Fruit fly (Drosophila melanogaster) whole organism, embryonic: ENCODE measurements around the gene CG5853.

Source experiments
- Atf6 ChIP-seq: fragments of 200-800 bp; sonication (Bioruptor generic); IDR thresholded peaks from 2 replicates; pipeline ENCODE4 v1.3.6; 2022; ENCODE audit warnings: missing biosample characterization, missing genetic modification characterization
- BEAF-32 ChIP-seq: fragments of 200-800 bp; sonication (Bioruptor generic); optimal IDR thresholded peaks from 3 replicates; lab custom pipeline; 2017; ENCODE audit warnings: missing biosample characterization, missing genetic modification characterization, mild to moderate bottlenecking, moderate library complexity, missing genetic modification reagents
- Bdp1 ChIP-seq: fragments of 200-800 bp; sonication (Bioruptor generic); optimal IDR thresholded peaks from 3 replicates; lab custom pipeline; 2016; ENCODE audit warnings: missing biosample characterization, missing genetic modification characterization
- BtbVII ChIP-seq: fragments of 200-800 bp; sonication (Bioruptor generic); optimal IDR thresholded peaks from 3 replicates; lab custom pipeline; 2017; ENCODE audit warnings: missing biosample characterization, mild to moderate bottlenecking, missing genetic modification characterization
- CG10321 ChIP-seq: fragments of 200-800 bp; sonication (Bioruptor generic); IDR thresholded peaks from 2 replicates; pipeline ENCODE4 v1.3.6; 2022; ENCODE audit warnings: missing biosample characterization, missing genetic modification characterization
- CG10462 ChIP-seq: fragments of 200-800 bp; sonication (Bioruptor generic); optimal IDR thresholded peaks from 2 replicates; lab custom pipeline; 2016; ENCODE audit warnings: missing biosample characterization, missing genetic modification characterization
- CG11504 ChIP-seq: fragments of 200-800 bp; sonication (Bioruptor generic); optimal IDR thresholded peaks from 3 replicates; lab custom pipeline; 2019; ENCODE audit warnings: missing biosample characterization, mild to moderate bottlenecking, missing genetic modification characterization, moderate library complexity
- CG11560 ChIP-seq: fragments of 200-800 bp; sonication (Bioruptor generic); IDR thresholded peaks from 3 replicates; pipeline ENCODE4 v1.3.6; 2022; ENCODE audit warnings: missing biosample characterization, missing genetic modification characterization
- CG11723 ChIP-seq: fragments of 200-800 bp; sonication (Bioruptor generic); optimal IDR thresholded peaks from 2 replicates; lab custom pipeline; 2017; ENCODE audit warnings: missing biosample characterization, mild to moderate bottlenecking, missing genetic modification characterization
- CG12219 ChIP-seq: fragments of 200-800 bp; sonication (Bioruptor generic); optimal IDR thresholded peaks from 3 replicates; lab custom pipeline; 2018; ENCODE audit warnings: missing biosample characterization, mild to moderate bottlenecking, missing genetic modification characterization
- CG13287 ChIP-seq: fragments of 200-800 bp; sonication (Bioruptor generic); IDR thresholded peaks from 2 replicates; pipeline ENCODE4 v1.3.6; 2022; ENCODE audit warnings: missing biosample characterization, missing genetic modification characterization; ENCODE audit not compliant: partially characterized antibody
- CG14014 ChIP-seq: fragments of 200-800 bp; sonication (Bioruptor generic); IDR thresholded peaks from 2 replicates; pipeline ENCODE4 v1.3.6; 2022; ENCODE audit warnings: missing biosample characterization, missing genetic modification characterization
- CG14860 ChIP-seq: fragments of 200-800 bp; sonication (Bioruptor generic); IDR thresholded peaks from 3 replicates; pipeline ENCODE4 v1.3.6; 2022; ENCODE audit warnings: missing biosample characterization, missing genetic modification characterization; ENCODE audit not compliant: partially characterized antibody
- CG15479 ChIP-seq: fragments of 200-800 bp; sonication (Bioruptor generic); optimal IDR thresholded peaks from 3 replicates; lab custom pipeline; 2019; ENCODE audit warnings: missing biosample characterization, mild to moderate bottlenecking, missing genetic modification characterization, moderate library complexity
- CG16779 ChIP-seq: fragments of 200-800 bp; sonication (Bioruptor generic); IDR thresholded peaks from 2 replicates; pipeline ENCODE4 v1.3.6; 2022; ENCODE audit warnings: missing biosample characterization, missing genetic modification characterization
- CG17385 ChIP-seq: fragments of 200-800 bp; sonication (Bioruptor generic); optimal IDR thresholded peaks from 3 replicates; lab custom pipeline; 2018; ENCODE audit warnings: missing biosample characterization, mild to moderate bottlenecking, missing genetic modification characterization
- CG2875 ChIP-seq: fragments of 200-800 bp; sonication (Bioruptor generic); optimal IDR thresholded peaks from 2 replicates; lab custom pipeline; 2017; ENCODE audit warnings: missing biosample characterization, mild to moderate bottlenecking, missing genetic modification characterization, missing genetic modification reagents
- CG2889 ChIP-seq: fragments of 200-800 bp; sonication (Bioruptor generic); IDR thresholded peaks from 3 replicates; pipeline ENCODE4 v1.3.6; 2022; ENCODE audit warnings: missing biosample characterization, missing genetic modification characterization
- CG30431 ChIP-seq: fragments of 200-800 bp; sonication (Bioruptor generic); optimal IDR thresholded peaks from 2 replicates; lab custom pipeline; 2017; ENCODE audit warnings: missing biosample characterization, missing genetic modification characterization
- CG4328 ChIP-seq: fragments of 200-800 bp; sonication (Bioruptor generic); optimal IDR thresholded peaks from 3 replicates; lab custom pipeline; 2017; ENCODE audit warnings: missing biosample characterization, missing genetic modification reagents, missing genetic modification characterization
- CG7556 ChIP-seq: fragments of 200-800 bp; sonication (Bioruptor generic); optimal IDR thresholded peaks from 2 replicates; lab custom pipeline; 2017; ENCODE audit warnings: missing biosample characterization, mild to moderate bottlenecking, missing genetic modification characterization
- CG8388 ChIP-seq: fragments of 200-800 bp; sonication (Bioruptor generic); optimal IDR thresholded peaks from 2 replicates; lab custom pipeline; 2019; ENCODE audit warnings: missing biosample characterization, mild to moderate bottlenecking, missing genetic modification characterization, moderate library complexity
- CHES-1-like ChIP-seq: fragments of 200-800 bp; sonication (Bioruptor generic); optimal IDR thresholded peaks from 2 replicates; lab custom pipeline; 2016; ENCODE audit warnings: missing biosample characterization, missing genetic modification characterization
- Dad ChIP-seq: fragments of 200-800 bp; sonication (Bioruptor generic); optimal IDR thresholded peaks from 3 replicates; lab custom pipeline; 2016; ENCODE audit warnings: missing biosample characterization, missing genetic modification characterization
- Dref ChIP-seq: fragments of 200-800 bp; sonication (Bioruptor generic); IDR thresholded peaks from 2 replicates; pipeline ENCODE4 v1.3.6; 2022; ENCODE audit warnings: missing biosample characterization, missing genetic modification characterization
- H15 ChIP-seq: fragments of 200-800 bp; sonication (Bioruptor generic); IDR thresholded peaks from 3 replicates; pipeline ENCODE4 v1.3.6; 2022; ENCODE audit warnings: missing biosample characterization, missing genetic modification characterization
- HHEX ChIP-seq: fragments of 200-800 bp; sonication (Bioruptor generic); optimal IDR thresholded peaks from 3 replicates; lab custom pipeline; 2017; ENCODE audit warnings: missing biosample characterization, mild to moderate bottlenecking, missing genetic modification characterization, missing genetic modification reagents
- Hr3 ChIP-seq: fragments of 200-800 bp; sonication (Bioruptor generic); optimal IDR thresholded peaks from 3 replicates; lab custom pipeline; 2016; ENCODE audit warnings: missing biosample characterization, missing genetic modification characterization
- Hr39 ChIP-seq: fragments of >200 bp; optimal IDR thresholded peaks from 2 replicates; lab custom pipeline; 2017
- Hr78 ChIP-seq, 2 experiments: fragments of 200-800 bp in 1 of 2; fragments of >200 bp in 1 of 2; sonication (Bioruptor generic) in 1 of 2; optimal IDR thresholded peaks; 2 replicates each; lab custom pipeline; 2017 to 2019; ENCODE audit warnings: missing biosample characterization in 2 of 2, missing genetic modification characterization in 2 of 2, mild to moderate bottlenecking in 1 of 2, moderate library complexity in 1 of 2
- Lhr ChIP-seq: fragments of 200-800 bp; sonication (Bioruptor generic); optimal IDR thresholded peaks from 3 replicates; lab custom pipeline; 2017; ENCODE audit warnings: mild to moderate bottlenecking, missing biosample characterization, missing genetic modification reagents, missing genetic modification characterization
- MBD-R2 ChIP-seq: fragments of 200-800 bp; sonication (Bioruptor generic); IDR thresholded peaks from 2 replicates; pipeline ENCODE4 v1.3.6; 2022; ENCODE audit warnings: missing biosample characterization, missing genetic modification characterization
- MESR4 ChIP-seq: fragments of 200-800 bp; sonication (Bioruptor generic); optimal IDR thresholded peaks from 2 replicates; lab custom pipeline; 2018; ENCODE audit warnings: missing biosample characterization, mild to moderate bottlenecking, missing genetic modification characterization, moderate library complexity
- Mad ChIP-seq: fragments of 200-800 bp; sonication (Bioruptor generic); optimal IDR thresholded peaks from 2 replicates; lab custom pipeline; 2016; ENCODE audit warnings: missing biosample characterization, missing genetic modification characterization
- Nf-YA ChIP-seq: fragments of 200-800 bp; sonication (Bioruptor generic); IDR thresholded peaks from 2 replicates; pipeline ENCODE4 v1.3.6; 2022; ENCODE audit warnings: missing biosample characterization, missing genetic modification characterization
- Scr ChIP-seq: fragments of 200-800 bp; sonication (Bioruptor generic); IDR thresholded peaks from 2 replicates; pipeline ENCODE4 v1.3.6; 2022; ENCODE audit warnings: missing biosample characterization, missing genetic modification characterization; ENCODE audit not compliant: partially characterized antibody
- crc ChIP-seq: fragments of 200-800 bp; sonication (Bioruptor generic); optimal IDR thresholded peaks from 2 replicates; lab custom pipeline; 2016; ENCODE audit warnings: missing biosample characterization, missing genetic modification characterization
- cwo ChIP-seq: fragments of 200-800 bp; sonication (Bioruptor generic); optimal IDR thresholded peaks from 3 replicates; lab custom pipeline; 2017; ENCODE audit warnings: missing biosample characterization, missing genetic modification characterization, mild to moderate bottlenecking, moderate library complexity, missing genetic modification reagents
- dati ChIP-seq: fragments of 200-800 bp; sonication (Bioruptor generic); IDR thresholded peaks from 2 replicates; pipeline ENCODE4 v1.3.6; 2022; ENCODE audit warnings: missing biosample characterization, missing genetic modification characterization
- grau ChIP-seq: fragments of 200-800 bp; optimal IDR thresholded peaks from 3 replicates; lab custom pipeline; 2019; ENCODE audit warnings: missing biosample characterization, mild to moderate bottlenecking, missing genetic modification characterization, moderate library complexity
- hth ChIP-seq: fragments of >200 bp; optimal IDR thresholded peaks from 2 replicates; lab custom pipeline; 2017; ENCODE audit warnings: inconsistent platforms
- kah ChIP-seq: fragments of 200-800 bp; sonication (Bioruptor generic); optimal IDR thresholded peaks from 2 replicates; lab custom pipeline; 2018; ENCODE audit warnings: missing biosample characterization, mild to moderate bottlenecking, missing genetic modification characterization
- luna ChIP-seq: fragments of 200-800 bp; sonication (Bioruptor generic); optimal IDR thresholded peaks from 2 replicates; lab custom pipeline; 2016; ENCODE audit warnings: missing biosample characterization, missing genetic modification characterization
- mam ChIP-seq: fragments of 200-800 bp; sonication (Bioruptor generic); optimal IDR thresholded peaks from 3 replicates; lab custom pipeline; 2016; ENCODE audit warnings: missing biosample characterization, missing genetic modification characterization
- odd ChIP-seq: fragments of 200-800 bp; sonication (Bioruptor generic); optimal IDR thresholded peaks from 2 replicates; lab custom pipeline; 2017; ENCODE audit warnings: missing biosample characterization, mild to moderate bottlenecking, missing genetic modification characterization
- pan ChIP-seq, 4 experiments: fragments of >200 bp in 3 of 4; fragments of 200-800 bp in 1 of 4; sonication (Bioruptor generic) in 1 of 4; optimal IDR thresholded peaks in 3 of 4; IDR thresholded peaks in 1 of 4; 2 replicates each; pipeline versions ENCODE4 v1.3.6 to Lab custom; 2017 to 2022; ENCODE audit warnings: missing biosample characterization in 2 of 4, missing genetic modification characterization in 2 of 4, mixed read lengths in 1 of 4
- pho ChIP-seq: fragments of 200-800 bp; sonication (Bioruptor generic); optimal IDR thresholded peaks from 2 replicates; lab custom pipeline; 2016; ENCODE audit warnings: missing biosample characterization, missing genetic modification characterization
- ranshi ChIP-seq: fragments of 200-800 bp; sonication (Bioruptor generic); IDR thresholded peaks from 2 replicates; pipeline ENCODE4 v1.3.6; 2022; ENCODE audit warnings: missing biosample characterization, missing genetic modification characterization
- sim ChIP-seq: fragments of 200-800 bp; sonication (Bioruptor generic); IDR thresholded peaks from 2 replicates; pipeline ENCODE4 v1.3.6; 2022; ENCODE audit warnings: missing biosample characterization, missing genetic modification characterization
- so ChIP-seq: fragments of 200-800 bp; sonication (Bioruptor generic); IDR thresholded peaks from 3 replicates; pipeline ENCODE4 v1.3.6; 2022; ENCODE audit warnings: missing biosample characterization, missing genetic modification characterization
- tin ChIP-seq: fragments of 200-800 bp; sonication (Bioruptor generic); optimal IDR thresholded peaks from 3 replicates; lab custom pipeline; 2016; ENCODE audit warnings: missing biosample characterization, missing genetic modification characterization

The CG5853 gene

dm6 chr2L:9894871-9895364 is 52.5 kb downstream of the CG5853 start, which contains the start of gene Bka (continued):
- TF ChIP-seq CG14860 (GFP tag; lab: Robert Waterston, UW) (peak; percentile 98), Lhr (GFP tag; lab: Kevin White, UChicago) (peak; percentile 70), CG17385 (GFP tag; lab: Kevin White, UChicago) (peak; percentile 79), Hr39 (no peak), Bdp1 (GFP tag; lab: Kevin White, UChicago) (no peak), pho (GFP tag; lab: Kevin White, UChicago) (peak; percentile 20), Hr3 (GFP tag; lab: Kevin White, UChicago) (no peak), CG13287 (GFP tag; lab: Robert Waterston, UW) (peak; percentile 99), kah (GFP tag; lab: Kevin White, UChicago) (peak; percentile 45), Dref (GFP tag; lab: Robert Waterston, UW) (peak; percentile 86), Mad (GFP tag; lab: Kevin White, UChicago) (peak; percentile 15), CG2889 (GFP tag; lab: Robert Waterston, UW) (no peak), Nf-YA (no peak), tin (no peak), mam (GFP tag; lab: Kevin White, UChicago) (no peak), crc (GFP tag; lab: Kevin White, UChicago) (no peak), CG11723 (GFP tag; lab: Kevin White, UChicago) (no peak), odd (GFP tag; lab: Kevin White, UChicago) (peak; percentile 73), Scr (GFP tag; lab: Robert Waterston, UW) (peak; percentile 99), CG16779 (GFP tag; lab: Robert Waterston, UW) (no peak), CG15479 (peak; percentile 20), CG12219 (GFP tag; lab: Kevin White, UChicago) (peak; percentile 6), CG11504 (tag; lab: Kevin White, UChicago) (no peak), luna (GFP tag; lab: Kevin White, UChicago) (no peak), cwo (GFP tag; lab: Kevin White, UChicago) (peak; percentile 54), CG2875 (peak; percentile 8), MBD-R2 (GFP tag; lab: Robert Waterston, UW) (peak; percentile 65), dati (GFP tag; lab: Robert Waterston, UW) (no peak), CG7556 (GFP tag; lab: Kevin White, UChicago) (peak; percentile 38), CG14014 (GFP tag; lab: Robert Waterston, UW) (no peak), CG10462 (GFP tag; lab: Kevin White, UChicago) (no peak), CG11560 (tag; lab: Robert Waterston, UW) (no peak), pan (optimal IDR thresholded peaks at IDR 0.05; lab: Kevin White, UChicago) (no peak), pan (GFP tag; optimal IDR thresholded peaks at IDR 0.05 in 1 of 2, IDR thresholded peaks at IDR 0.05 in 1 of 2) (peak in 1 of 2 experiments; percentile 39), MESR4 (GFP tag; lab: Kevin White, UChicago) (peak; percentile 96), Atf6 (GFP tag; lab: Robert Waterston, UW) (peak; percentile 33; the same call in 1 of the 2 replicates), CG4328 (GFP tag; lab: Kevin White, UChicago) (peak; percentile 40), ranshi (GFP tag; lab: Robert Waterston, UW) (peak; percentile 22; the same call in 1 of the 2 replicates), H15 (GFP tag; lab: Robert Waterston, UW) (no peak), Hr78 (GFP tag; optimal IDR thresholded peaks at IDR 0.05; lab: Kevin White, UChicago) (no peak), hth (lab: Kevin White, UChicago) (no peak), BtbVII (GFP tag; lab: Kevin White, UChicago) (peak; percentile 48), CG10321 (GFP tag; lab: Robert Waterston, UW) (no peak), CHES-1-like (no peak), BEAF-32 (GFP tag; lab: Kevin White, UChicago) (peak; percentile 99), sim (GFP tag; lab: Robert Waterston, UW) (no peak), grau (tag; lab: Kevin White, UChicago) (peak; percentile 73), CG8388 (peak; percentile 50), so (GFP tag; lab: Robert Waterston, UW) (no peak), HHEX (GFP tag; lab: Kevin White, UChicago) (peak; percentile 64), CG30431 (GFP tag; lab: Kevin White, UChicago) (no peak), Dad (peak; percentile 25)
